Worm (Caenorhabditis elegans) whole organism, young adult: Measurements from ENCODE around the gene sdz-4.
"Not testable (repeated sequence)": the region's sequence is repeated elsewhere in the genome, so short reads cannot be mapped to it uniquely, and the experiment has no call there.

Experiments used
- F52B5.7 ChIP-seq: sonication (generic microtip); optimal IDR thresholded peaks from 2 replicates; lab custom pipeline; 2016; ENCODE audit warnings: mild to moderate bottlenecking, missing genetic modification characterization, missing compliant biosample characterization
- ZK185.1 ChIP-seq: sonication (generic microtip); optimal IDR thresholded peaks from 2 replicates; lab custom pipeline; 2016; ENCODE audit warnings: mild to moderate bottlenecking, missing genetic modification characterization, missing compliant biosample characterization; ENCODE audit not compliant: poor library complexity, severe bottlenecking
- ama-1 ChIP-seq, 3 experiments: fragments of 150-350 bp in 1 of 3; sonication (generic microtip) in 2 of 3; optimal IDR thresholded peaks; 2 replicates each; lab custom pipeline; 2014 to 2018; ENCODE audit warnings: missing biosample characterization in 2 of 3, missing genetic modification characterization in 2 of 3, missing genetic modification reagents in 2 of 3
- efl-1 ChIP-seq: fragments of 150-350 bp; optimal IDR thresholded peaks from 2 replicates; lab custom pipeline; 2014; ENCODE audit warnings: missing biosample characterization, missing genetic modification reagents, missing genetic modification characterization
- him-1 ChIP-seq: sonication (generic microtip); optimal IDR thresholded peaks from 2 replicates; lab custom pipeline; 2016; ENCODE audit warnings: missing genotype, missing genetic modification reagents, missing genetic modification characterization, missing compliant biosample characterization
- mes-4 ChIP-seq: sonication (generic microtip); optimal IDR thresholded peaks from 2 replicates; lab custom pipeline; 2016; ENCODE audit warnings: missing genotype, missing genetic modification characterization, missing compliant biosample characterization
- pha-4 ChIP-seq: fragments of 150-350 bp; sonication (generic microtip); optimal IDR thresholded peaks from 2 replicates; lab custom pipeline; 2014; ENCODE audit warnings: missing biosample characterization, missing genetic modification reagents, missing genetic modification characterization
- sea-2 ChIP-seq: fragments of 200-800 bp; sonication (Bioruptor generic); IDR thresholded peaks from 2 replicates; pipeline ENCODE4 v1.3.6; 2022; ENCODE audit warnings: missing genetic modification characterization, missing compliant biosample characterization
- unc-62 ChIP-seq: fragments of 150-350 bp; optimal IDR thresholded peaks from 2 replicates; lab custom pipeline; 2014; ENCODE audit warnings: missing biosample characterization, missing genetic modification reagents, missing genetic modification characterization

ce11 chrII:930871-931270, 27.8 kb upstream of the sdz-4 start, which contains the start of gene fbxc-34:
- TF ChIP-seq unc-62; ama-1 (optimal IDR thresholded peaks at IDR 0.05; lab: Kevin White, UChicago); ama-1 (GFP tag; optimal IDR thresholded peaks at IDR 0.05; lab: Kevin White, UChicago); sea-2; F52B5.7 (tag; lab: Kevin White, UChicago); him-1 (tag; lab: Kevin White, UChicago); mes-4 (tag; lab: Kevin White, UChicago); pha-4 (tag; lab: Kevin White, UChicago); ZK185.1 (tag; lab: Kevin White, UChicago); efl-1: not testable (repeated sequence)
